Fruit fly (Drosophila melanogaster): ENCODE data around the gene Spp.

Spp gene

dm6 chr2L:523165-523835, 21.2 kb downstream of the Spp start (continued):
- TF ChIP-seq Ets97D (GFP tag; optimal IDR thresholded peaks at IDR 0.05) (no peak), CG6254 (GFP tag; optimal IDR thresholded peaks at IDR 0.05) (peak; percentile 25), oc (tag; optimal IDR thresholded peaks at IDR 0.05) (peak; percentile 90), sug (tag; optimal IDR thresholded peaks at IDR 0.05) (peak; percentile 60), stwl (tag; optimal IDR thresholded peaks at IDR 0.05) (peak; percentile 15), ab (GFP tag; optimal IDR thresholded peaks at IDR 0.05) (no peak), tio (GFP tag; optimal IDR thresholded peaks at IDR 0.05) (no peak), trh (GFP tag; optimal IDR thresholded peaks at IDR 0.05) (no peak), C15 (GFP tag; IDR thresholded peaks at IDR 0.05) (no peak), CG15601 (tag; optimal IDR thresholded peaks at IDR 0.05) (peak; percentile 6), CG4854 (GFP tag; optimal IDR thresholded peaks at IDR 0.05) (no peak), Atf6 (GFP tag; IDR thresholded peaks at IDR 0.05) (peak; percentile 62; the same call in 1 of the 2 replicates), trem (tag; optimal IDR thresholded peaks at IDR 0.05) (peak; percentile 45), CG32772 (GFP tag; IDR thresholded peaks at IDR 0.05) (no peak), sim (GFP tag; IDR thresholded peaks at IDR 0.05) (no peak), sqz (GFP tag; optimal IDR thresholded peaks at IDR 0.05) (peak; percentile 42), fd96Cb (tag; optimal IDR thresholded peaks at IDR 0.05) (no peak), al (GFP tag; IDR thresholded peaks at IDR 0.05) (no peak), CG6272 (GFP tag; IDR thresholded peaks at IDR 0.05) (no peak), CG14667 (GFP tag; IDR thresholded peaks at IDR 0.05) (no peak), Hmr (GFP tag; optimal IDR thresholded peaks at IDR 0.05) (peak; percentile 56), Ssrp (tag; optimal IDR thresholded peaks at IDR 0.05) (no peak), sna (GFP tag; IDR thresholded peaks at IDR 0.05; ENCODE audit: partially characterized antibody) (peak; percentile 57; the same call in 1 of the 2 replicates), pho (GFP tag; optimal IDR thresholded peaks at IDR 0.05) (no peak), her (GFP tag; optimal IDR thresholded peaks at IDR 0.05) (peak; percentile 81), Hsf (GFP tag; optimal IDR thresholded peaks at IDR 0.05) (no peak), CG12942 (GFP tag; optimal IDR thresholded peaks at IDR 0.05) (no peak), crc (GFP tag; optimal IDR thresholded peaks at IDR 0.05) (no peak), pan (optimal IDR thresholded peaks at IDR 0.05) (no peak), pan (GFP tag; optimal IDR thresholded peaks at IDR 0.05 in 1 of 2, IDR thresholded peaks at IDR 0.05 in 1 of 2) (peak in 1 of 2 experiments; percentile 24), Ptx1 (GFP tag; IDR thresholded peaks at IDR 0.05) (no peak), CG7928 (GFP tag; optimal IDR thresholded peaks at IDR 0.05) (peak; percentile 32), CG17912 (GFP tag; optimal IDR thresholded peaks at IDR 0.05) (peak; percentile 28), gsb (GFP tag; IDR thresholded peaks at IDR 0.05) (no peak), CG34376 (GFP tag; optimal IDR thresholded peaks at IDR 0.05) (peak; percentile 89), scrt (GFP tag; optimal IDR thresholded peaks at IDR 0.05) (peak; percentile 30), CG8944 (GFP tag; optimal IDR thresholded peaks at IDR 0.05) (no peak), CG13624 (GFP tag; optimal IDR thresholded peaks at IDR 0.05) (peak; percentile 31), CG8281 (tag; optimal IDR thresholded peaks at IDR 0.05) (no peak), CG6654 (GFP tag; optimal IDR thresholded peaks at IDR 0.05) (no peak), tx (GFP tag; optimal IDR thresholded peaks at IDR 0.05) (no peak), Nf-YA (GFP tag; IDR thresholded peaks at IDR 0.05) (peak; percentile 60; the same call in 1 of the 2 replicates), maf-S (GFP tag; optimal IDR thresholded peaks at IDR 0.05) (peak; percentile 9), CG33557 (GFP tag; optimal IDR thresholded peaks at IDR 0.05) (peak; percentile 28), unpg (GFP tag; optimal IDR thresholded peaks at IDR 0.05) (peak; percentile 24), CG34224 (GFP tag; IDR thresholded peaks at IDR 0.05; ENCODE audit: partially characterized antibody) (peak; percentile 74), CG12391 (tag; optimal IDR thresholded peaks at IDR 0.05) (no peak), Nf-YB (GFP tag; optimal IDR thresholded peaks at IDR 0.05) (peak; percentile 93), HLH4C (GFP tag; IDR thresholded peaks at IDR 0.05; ENCODE audit: partially characterized antibody) (peak; percentile 63; the same call in 2 of the 3 replicates), CG4360 (GFP tag; IDR thresholded peaks at IDR 0.05) (peak; percentile 33)

Measured in whole organism, embryonic.